Worm (Caenorhabditis elegans) whole organism, late embryonic: ENCODE results near the gene Y2H9A.4.

Source experiments
- ahr-1 ChIP-seq: sonication (generic microtip); optimal IDR thresholded peaks from 2 replicates; lab custom pipeline; 2016; ENCODE audit warnings: missing genetic modification characterization, missing compliant biosample characterization
- ceh-14 ChIP-seq: sonication (generic microtip); optimal IDR thresholded peaks from 2 replicates; lab custom pipeline; 2016; ENCODE audit warnings: missing genotype, missing genetic modification characterization, missing compliant biosample characterization
- ceh-2 ChIP-seq: sonication (generic microtip); optimal IDR thresholded peaks from 2 replicates; lab custom pipeline; 2016; ENCODE audit warnings: missing genotype, missing genetic modification characterization, missing compliant biosample characterization
- ceh-24 ChIP-seq: sonication (generic microtip); optimal IDR thresholded peaks from 2 replicates; lab custom pipeline; 2016; ENCODE audit warnings: mild to moderate bottlenecking, missing genetic modification characterization, missing compliant biosample characterization
- ceh-30 ChIP-seq: fragments of 150-350 bp; optimal IDR thresholded peaks from 2 replicates; lab custom pipeline; 2014; ENCODE audit warnings: missing biosample characterization, missing genetic modification characterization
- ceh-31 ChIP-seq: sonication (generic microtip); optimal IDR thresholded peaks from 2 replicates; lab custom pipeline; 2016; ENCODE audit warnings: missing genetic modification characterization, missing compliant biosample characterization
- ceh-9 ChIP-seq: sonication (generic microtip); optimal IDR thresholded peaks from 2 replicates; lab custom pipeline; 2016; ENCODE audit warnings: mild to moderate bottlenecking, missing genetic modification characterization, inconsistent platforms, missing compliant biosample characterization
- dmd-4 ChIP-seq: sonication (generic microtip); optimal IDR thresholded peaks from 2 replicates; lab custom pipeline; 2016; ENCODE audit warnings: borderline replicate concordance, missing genetic modification characterization, missing compliant biosample characterization
- ets-4 ChIP-seq: sonication (generic microtip); optimal IDR thresholded peaks from 2 replicates; lab custom pipeline; 2016; ENCODE audit warnings: missing genetic modification characterization, missing compliant biosample characterization
- fkh-10 ChIP-seq: fragments of 150-350 bp; optimal IDR thresholded peaks from 2 replicates; lab custom pipeline; 2014; ENCODE audit warnings: missing biosample characterization, missing genetic modification reagents, missing genetic modification characterization
- nfya-1 ChIP-seq: sonication (generic microtip); optimal IDR thresholded peaks from 2 replicates; lab custom pipeline; 2017; ENCODE audit warnings: missing genetic modification characterization, mild to moderate bottlenecking, missing compliant biosample characterization, antibody characterized with exemption, moderate library complexity
- odd-2 ChIP-seq: sonication (generic microtip); optimal IDR thresholded peaks from 2 replicates; lab custom pipeline; 2017; ENCODE audit warnings: antibody characterized with exemption, mild to moderate bottlenecking, missing genetic modification characterization, missing compliant biosample characterization
- pat-9 ChIP-seq: fragments of 200-800 bp; sonication (Bioruptor generic); optimal IDR thresholded peaks from 2 replicates; lab custom pipeline; 2018; ENCODE audit warnings: mild to moderate bottlenecking, missing genetic modification characterization, moderate library complexity, missing compliant biosample characterization
- pha-4 ChIP-seq: fragments of 150-350 bp; optimal IDR thresholded peaks from 2 replicates; lab custom pipeline; 2018; ENCODE audit warnings: missing biosample characterization, missing genetic modification reagents, missing genetic modification characterization
- pros-1 ChIP-seq: fragments of 150-350 bp; optimal IDR thresholded peaks from 2 replicates; lab custom pipeline; 2014; ENCODE audit warnings: missing biosample characterization, missing genetic modification reagents, missing genetic modification characterization
- sdc-2 ChIP-seq: sonication (generic microtip); optimal IDR thresholded peaks from 2 replicates; lab custom pipeline; 2016; ENCODE audit warnings: missing genotype, missing genetic modification characterization, missing compliant biosample characterization
- sox-4 ChIP-seq: sonication (generic microtip); optimal IDR thresholded peaks from 2 replicates; lab custom pipeline; 2017; ENCODE audit warnings: mild to moderate bottlenecking, missing genetic modification characterization, inconsistent platforms, missing compliant biosample characterization
- ttx-3 ChIP-seq: sonication (generic microtip); optimal IDR thresholded peaks from 2 replicates; lab custom pipeline; 2016; ENCODE audit warnings: missing genetic modification reagents, missing genetic modification characterization, missing compliant biosample characterization
- unc-55 ChIP-seq: sonication (generic microtip); optimal IDR thresholded peaks from 2 replicates; lab custom pipeline; 2017; ENCODE audit warnings: missing biosample characterization, missing genetic modification reagents, missing genetic modification characterization

The Y2H9A.4 gene

ce11 chrV:13489830-13490229 is 44.1 kb downstream of the Y2H9A.4 start, which contains the start of gene T10G3.3:
TSS of gene T10G3.3 (minus strand) at chrV:13490199.
- no peak for TF ChIP-seq sox-4
- TF ChIP-seq ceh-2 (tag; lab: Kevin White, UChicago) = no peak
- TF ChIP-seq fkh-10 (GFP tag; lab: Kevin White, UChicago) = no peak
- no peak for TF ChIP-seq ceh-24 (tag; lab: Kevin White, UChicago)
- no peak for TF ChIP-seq ahr-1 (tag; lab: Kevin White, UChicago)
- no peak for TF ChIP-seq ets-4 (tag; lab: Kevin White, UChicago)
- TF ChIP-seq pat-9 = no peak
- no peak for TF ChIP-seq ceh-30
- no peak for TF ChIP-seq pros-1 (tag; lab: Kevin White, UChicago)
- no peak for TF ChIP-seq odd-2 (tag; lab: Kevin White, UChicago)
- TF ChIP-seq sdc-2 = no peak
- no peak for TF ChIP-seq ttx-3 (tag; lab: Kevin White, UChicago)
- no peak for TF ChIP-seq pha-4 (tag; lab: Kevin White, UChicago)
- TF ChIP-seq dmd-4 (tag; lab: Kevin White, UChicago) = no peak
- no peak for TF ChIP-seq ceh-31 (tag; lab: Kevin White, UChicago)

- TF ChIP-seq ceh-9 (tag; lab: Kevin White, UChicago) = no peak
- peak; percentile 49 for TF ChIP-seq nfya-1 (tag; lab: Kevin White, UChicago)
- peak; percentile 15 for TF ChIP-seq ceh-14 (tag; lab: Kevin White, UChicago)
- peak; percentile 25 for TF ChIP-seq unc-55 (GFP tag; lab: Kevin White, UChicago)
- TF ChIP-seq ceh-31 (tag; lab: Kevin White, UChicago) = peak; percentile 17
Measured at ce11 chrV:13497322-13497847, 51.7 kb downstream of the Y2H9A.4 start, which contains the start of the genes eea-1 and gut-2. TSS of gene eea-1 (minus strand) at chrV:13497372. TSS of gene gut-2 (plus strand) at chrV:13497690.
